Worm (Caenorhabditis elegans): ENCODE results near the gene srd-64.

The srd-64 gene

DNA sequence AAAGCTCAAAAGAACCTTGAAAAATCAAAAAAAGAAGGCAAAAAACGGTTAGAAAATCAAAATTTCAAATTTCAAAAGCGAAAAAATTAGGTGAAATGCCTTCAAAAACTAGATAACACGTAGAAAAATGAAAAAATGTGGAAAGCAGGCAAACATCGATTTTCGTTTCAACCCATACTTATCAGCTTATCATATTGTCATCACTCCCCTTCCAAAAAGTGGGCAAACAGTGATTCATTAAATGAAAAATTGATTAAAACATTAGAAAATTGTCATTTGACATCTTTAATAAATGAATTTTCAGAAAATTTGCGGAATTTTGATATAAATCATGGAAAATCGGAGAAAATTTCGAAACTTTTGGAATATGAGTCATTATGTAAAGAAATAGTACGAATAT lies 33.9 kb downstream of the srd-64 start:
- TF ChIP-seq nhr-90 (tag; optimal IDR thresholded peaks at IDR 0.05; ENCODE audit: poor library complexity) (no peak), elt-2 (tag; optimal IDR thresholded peaks at IDR 0.05) (peak; percentile 28), efl-1 (optimal IDR thresholded peaks at IDR 0.05) (no peak), efl-1 (GFP tag; optimal IDR thresholded peaks at IDR 0.05 in 1 of 2) (peak in 1 of 2 experiments; percentile 20)

DNA sequence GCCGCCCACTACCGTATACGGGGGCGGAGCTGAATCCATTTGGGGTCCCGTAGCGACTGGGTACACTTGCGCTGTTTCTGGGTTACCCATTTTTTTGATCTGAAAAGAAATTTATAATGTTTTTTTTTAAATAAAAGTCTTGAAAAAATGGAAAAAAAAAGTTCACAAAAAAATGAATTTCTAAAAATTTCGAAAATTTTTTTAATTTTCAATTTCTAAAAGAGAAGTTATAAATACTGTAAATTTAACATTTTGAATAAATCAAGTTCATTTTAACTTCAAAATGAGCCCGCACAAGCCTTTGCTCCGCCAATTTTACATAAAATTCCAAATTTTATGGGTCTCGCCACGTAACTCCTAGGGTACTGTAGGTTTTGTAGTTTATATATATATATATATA lies 35.1 kb downstream of the srd-64 start, which contains the start of gene Y22D7AL.15:
Y22D7AL.15 (minus strand) TSS at position 101 of the 400 bp plus-strand sequence.
- TF ChIP-seq lin-39 (tag; optimal IDR thresholded peaks at IDR 0.05) (no peak), tbx-2 (tag; optimal IDR thresholded peaks at IDR 0.05) (no peak), unc-98 (GFP tag; IDR thresholded peaks at IDR 0.05) (no peak), ceh-90 (tag; optimal IDR thresholded peaks at IDR 0.05) (no peak), nhr-76 (tag; optimal IDR thresholded peaks at IDR 0.05) (no peak), C16A3.4 (tag; optimal IDR thresholded peaks at IDR 0.05) (no peak), vab-15 (tag; optimal IDR thresholded peaks at IDR 0.05) (no peak), mep-1 (tag; optimal IDR thresholded peaks at IDR 0.05) (no peak), nhr-85 (tag) (no peak)

DNA sequence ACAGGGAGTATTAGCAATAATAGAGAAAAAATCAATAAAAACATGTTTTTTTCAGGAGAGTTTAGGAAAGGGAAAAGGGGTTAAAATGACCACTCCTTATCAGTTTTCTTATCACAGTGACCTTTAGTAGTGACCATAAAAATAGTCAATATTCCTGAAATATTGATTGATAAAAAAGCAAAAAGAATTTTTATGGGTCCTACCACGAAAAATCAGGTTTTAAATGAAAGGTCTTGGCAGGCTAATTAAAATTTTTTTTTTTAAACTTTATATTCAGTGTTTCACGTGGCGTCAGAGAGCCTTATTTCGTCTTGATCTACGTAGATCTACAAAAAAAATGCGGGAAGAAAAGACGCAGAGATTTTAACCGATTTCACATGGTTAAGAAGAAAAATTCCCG lies 37.5 kb downstream of the srd-64 start, which contains the start of gene cht-4:
cht-4 (minus strand) TSS at position 101 of the 400 bp plus-strand sequence.
- TF ChIP-seq nhr-76 (tag; optimal IDR thresholded peaks at IDR 0.05), result no peak
- TF ChIP-seq ces-1 (GFP tag; optimal IDR thresholded peaks at IDR 0.05), result no peak
- no peak for TF ChIP-seq hlh-17 (GFP tag; optimal IDR thresholded peaks at IDR 0.05; ENCODE audit: borderline replicate concordance)
- TF ChIP-seq C16A3.4 (tag; optimal IDR thresholded peaks at IDR 0.05), result no peak
- no peak for TF ChIP-seq Y116A8C.19 (tag; optimal IDR thresholded peaks at IDR 0.05; ENCODE audit: borderline replicate concordance)
- no peak for TF ChIP-seq nhr-28 (tag; optimal IDR thresholded peaks at IDR 0.05)
- no peak for TF ChIP-seq isw-1 (GFP tag; IDR thresholded peaks at IDR 0.05)
- no peak for TF ChIP-seq mep-1 (tag; optimal IDR thresholded peaks at IDR 0.05)
- TF ChIP-seq unc-98 (GFP tag; IDR thresholded peaks at IDR 0.05), result no peak

- TF ChIP-seq mab-9 (GFP tag; IDR thresholded peaks at IDR 0.05), result no peak
- no peak for TF ChIP-seq efl-1 (optimal IDR thresholded peaks at IDR 0.05)
- TF ChIP-seq efl-1 (GFP tag; optimal IDR thresholded peaks at IDR 0.05 in 1 of 2), result peak in 1 of 2 experiments; percentile 52
Measured at ce11 chrIII:1652925-1653324, 42.0 kb downstream of the srd-64 start.

- TF ChIP-seq hlh-17 (GFP tag; optimal IDR thresholded peaks at IDR 0.05; ENCODE audit: borderline replicate concordance), result no peak
- TF ChIP-seq ama-1 (optimal IDR thresholded peaks at IDR 0.05), result no peak
- TF ChIP-seq hlh-4 (tag; optimal IDR thresholded peaks at IDR 0.05), result no peak
- TF ChIP-seq nhr-84 (tag; optimal IDR thresholded peaks at IDR 0.05), result no peak
- no peak for TF ChIP-seq nhr-77 (tag; optimal IDR thresholded peaks at IDR 0.05)
- TF ChIP-seq lin-39 (tag; optimal IDR thresholded peaks at IDR 0.05), result no peak
- TF ChIP-seq dpl-1 (GFP tag; optimal IDR thresholded peaks at IDR 0.05), result no peak
- TF ChIP-seq mep-1 (tag; optimal IDR thresholded peaks at IDR 0.05), result no peak
- no peak for TF ChIP-seq lsy-2 (tag; optimal IDR thresholded peaks at IDR 0.05)
- no peak for TF ChIP-seq ets-5 (GFP tag; IDR thresholded peaks at IDR 0.05)
- no peak for TF ChIP-seq blmp-1 (tag; optimal IDR thresholded peaks at IDR 0.05)
Measured at ce11 chrIII:1652181-1652580, 42.7 kb downstream of the srd-64 start, which contains the start of gene Y22D7AL.1. Y22D7AL.1 (plus strand) TSS chrIII:1652481.

Measured in whole organism, L1 larva.